Worm (Caenorhabditis elegans): ENCODE data around the gene R05H5.7.

- no peak for TF ChIP-seq dao-5 (tag; optimal IDR thresholded peaks at IDR 0.05)
- no peak for TF ChIP-seq W03F9.2 (tag; optimal IDR thresholded peaks at IDR 0.05)
These were observed 45.8 kb upstream of the R05H5.7 start, which contains the start of gene pax-3 for ce11 chrII:10146488-10146887.
